Fruit fly (Drosophila melanogaster) whole organism, prepupa: ENCODE measurements around the gene Ubi-p63E.

ENCODE experiments used
- CG4318 ChIP-seq: fragments of 200-800 bp; sonication (Bioruptor generic); optimal IDR thresholded peaks from 3 replicates; lab custom pipeline; 2017; ENCODE audit warnings: missing biosample characterization, mild to moderate bottlenecking, missing genetic modification characterization
- CG6276 ChIP-seq: fragments of 200-800 bp; sonication (Bioruptor generic); optimal IDR thresholded peaks from 2 replicates; lab custom pipeline; 2017; ENCODE audit warnings: missing biosample characterization, mild to moderate bottlenecking, missing genetic modification characterization
- CG6808 ChIP-seq: fragments of 200-800 bp; sonication (Bioruptor generic); optimal IDR thresholded peaks from 3 replicates; lab custom pipeline; 2017; ENCODE audit warnings: missing biosample characterization, missing genetic modification characterization, mild to moderate bottlenecking, moderate library complexity, missing genetic modification reagents
- Eip78C ChIP-seq: fragments of 200-800 bp; sonication (Bioruptor generic); peaks from one replicate; lab custom pipeline; 2016; ENCODE audit warnings: missing biosample characterization, missing genetic modification characterization
- Hr39 ChIP-seq: fragments of 200-800 bp; sonication (Bioruptor generic); optimal IDR thresholded peaks from 2 replicates; lab custom pipeline; 2016; ENCODE audit warnings: missing biosample characterization, missing genetic modification characterization
- Lpt ChIP-seq: fragments of 200-800 bp; sonication (Bioruptor generic); optimal IDR thresholded peaks from 3 replicates; lab custom pipeline; 2016; ENCODE audit warnings: missing biosample characterization, missing genetic modification characterization
- Sox102F ChIP-seq: fragments of 200-800 bp; sonication (Bioruptor generic); optimal IDR thresholded peaks from 2 replicates; lab custom pipeline; 2016; ENCODE audit warnings: missing biosample characterization, mild to moderate bottlenecking, missing genetic modification characterization
- cyc ChIP-seq: fragments of 200-800 bp; sonication (Bioruptor generic); optimal IDR thresholded peaks from 3 replicates; lab custom pipeline; 2016; ENCODE audit warnings: missing biosample characterization, missing genetic modification characterization
- dsx ChIP-seq: fragments of 200-800 bp; optimal IDR thresholded peaks from 3 replicates; lab custom pipeline; 2019; ENCODE audit warnings: missing biosample characterization, mild to moderate bottlenecking, missing genetic modification characterization, moderate library complexity; ENCODE audit not compliant: poor library complexity, severe bottlenecking
- eg ChIP-seq: fragments of 200-800 bp; sonication (Bioruptor generic); IDR thresholded peaks from 3 replicates; pipeline ENCODE4 v1.3.6; 2022; ENCODE audit warnings: missing biosample characterization, missing genetic modification characterization
- fkh ChIP-seq: fragments of 200-800 bp; sonication (Bioruptor generic); optimal IDR thresholded peaks from 3 replicates; lab custom pipeline; 2017; ENCODE audit warnings: missing biosample characterization, mild to moderate bottlenecking, missing genetic modification characterization, moderate library complexity
- salr ChIP-seq, 2 experiments: fragments of 200-800 bp; sonication (Bioruptor generic); optimal IDR thresholded peaks; 3 replicates each; lab custom pipeline; 2016 to 2018; ENCODE audit warnings: missing biosample characterization in 2 of 2, missing genetic modification characterization in 2 of 2, mild to moderate bottlenecking in 1 of 2
- spab ChIP-seq: fragments of 200-800 bp; sonication (Bioruptor generic); optimal IDR thresholded peaks from 2 replicates; lab custom pipeline; 2017; ENCODE audit warnings: missing biosample characterization, mild to moderate bottlenecking, missing genetic modification characterization, missing genetic modification reagents
- svp ChIP-seq: fragments of 200-800 bp; sonication (Bioruptor generic); peaks from one replicate; lab custom pipeline; 2016; ENCODE audit warnings: missing biosample characterization, missing genetic modification characterization

dm6 chr3L:3927462-3927861 is 24.5 kb upstream of the Ubi-p63E start:
- TF ChIP-seq salr (GFP tag; optimal IDR thresholded peaks at IDR 0.05; lab: Kevin White, UChicago) (no peak), Hr39 (GFP tag; lab: Kevin White, UChicago) (no peak), spab (GFP tag; lab: Kevin White, UChicago) (no peak), dsx (no peak), Eip78C (no peak), CG4318 (GFP tag; lab: Kevin White, UChicago) (no peak), Lpt (GFP tag; lab: Kevin White, UChicago) (no peak), fkh (GFP tag; lab: Kevin White, UChicago) (no peak), cyc (GFP tag; lab: Kevin White, UChicago) (no peak), svp (GFP tag; lab: Kevin White, UChicago) (no peak), CG6808 (GFP tag; lab: Kevin White, UChicago) (no peak), eg (GFP tag; lab: Robert Waterston, UW) (no peak), CG6276 (GFP tag; lab: Kevin White, UChicago) (no peak), Sox102F (GFP tag; lab: Kevin White, UChicago) (no peak)
